Fruit fly (Drosophila melanogaster): ENCODE results near the gene CG31626.
A peak's percentile ranks its signal among the peaks of the same experiment; 100 is the strongest.

The CG31626 gene

DNA sequence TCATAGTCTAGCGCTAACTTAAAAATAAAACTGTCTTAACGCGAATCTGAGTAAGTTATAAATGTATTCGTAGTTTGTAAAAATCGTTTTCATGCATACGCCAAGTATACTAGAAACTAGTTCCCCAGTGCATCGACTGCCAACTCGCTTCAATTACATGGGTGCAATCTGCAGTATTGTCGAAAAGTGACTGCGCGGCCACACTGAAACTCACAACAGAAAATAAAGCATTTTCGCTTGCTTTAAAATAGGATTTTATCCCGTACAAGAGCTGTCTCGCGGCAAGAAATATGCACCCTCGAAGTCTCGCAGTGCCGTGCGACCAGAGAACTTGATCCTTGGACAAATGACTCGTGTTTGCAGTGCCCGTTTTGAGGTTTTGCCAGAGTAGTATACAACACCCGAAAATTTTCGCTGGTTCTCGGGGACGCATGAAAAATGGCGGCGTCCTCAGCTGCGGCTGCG is 15.4 kb downstream of the CG31626 start, which contains the start of gene CG8677 (continued):
- TF ChIP-seq Chrac-16 (GFP tag; optimal IDR thresholded peaks at IDR 0.05) (no peak), eve (GFP tag; optimal IDR thresholded peaks at IDR 0.05) (no peak), tio (GFP tag; optimal IDR thresholded peaks at IDR 0.05) (no peak), nau (GFP tag; optimal IDR thresholded peaks at IDR 0.05) (no peak), CG42726 (GFP tag; IDR thresholded peaks at IDR 0.05; ENCODE audit: partially characterized antibody) (no peak), Adf1 (GFP tag; IDR thresholded peaks at IDR 0.05) (no peak), CG13424 (tag; optimal IDR thresholded peaks at IDR 0.05) (peak; percentile 12), CG30431 (GFP tag; optimal IDR thresholded peaks at IDR 0.05) (no peak), amos (GFP tag; IDR thresholded peaks at IDR 0.05; ENCODE audit: partially characterized antibody) (peak; percentile 46; the same call in 1 of the 2 replicates), Optix (GFP tag; IDR thresholded peaks at IDR 0.05) (no peak), Hr39 (optimal IDR thresholded peaks at IDR 0.05) (no peak), oc (tag; optimal IDR thresholded peaks at IDR 0.05) (no peak), CG14014 (GFP tag; IDR thresholded peaks at IDR 0.05) (0 out of 2 replicates have a peak, but pooled peaks have one; percentile 20), Doc3 (GFP tag; IDR thresholded peaks at IDR 0.05; ENCODE audit: partially characterized antibody) (no peak), ara (GFP tag; IDR thresholded peaks at IDR 0.05) (0 out of 2 replicates have a peak, but pooled peaks have one; percentile 13), gro (GFP tag; optimal IDR thresholded peaks at IDR 0.05) (no peak), grn (GFP tag; optimal IDR thresholded peaks at IDR 0.05) (no peak), CG7372 (GFP tag; IDR thresholded peaks at IDR 0.05) (no peak), CG12219 (GFP tag; optimal IDR thresholded peaks at IDR 0.05) (no peak), CG14710 (tag; optimal IDR thresholded peaks at IDR 0.05) (peak; percentile 47), CG17359 (tag; optimal IDR thresholded peaks at IDR 0.05) (no peak), slou (GFP tag; optimal IDR thresholded peaks at IDR 0.05) (no peak), Deaf1 (tag; optimal IDR thresholded peaks at IDR 0.05) (no peak), chn (GFP tag; optimal IDR thresholded peaks at IDR 0.05) (no peak), CG17912 (GFP tag; optimal IDR thresholded peaks at IDR 0.05) (no peak), CG10274 (GFP tag; optimal IDR thresholded peaks at IDR 0.05) (no peak), bowl (GFP tag; IDR thresholded peaks at IDR 0.05) (no peak), mirr (GFP tag; optimal IDR thresholded peaks at IDR 0.05) (no peak), CG8388 (GFP tag; optimal IDR thresholded peaks at IDR 0.05) (no peak), CTCF (GFP tag; optimal IDR thresholded peaks at IDR 0.05) (peak; percentile 2), CG2120 (GFP tag; optimal IDR thresholded peaks at IDR 0.05) (no peak), lbe (GFP tag; optimal IDR thresholded peaks at IDR 0.05) (no peak), Sox102F (GFP tag; optimal IDR thresholded peaks at IDR 0.05) (no peak), cas (GFP tag; IDR thresholded peaks at IDR 0.05) (no peak), lov (optimal IDR thresholded peaks at IDR 0.05) (no peak), lov (GFP tag; IDR thresholded peaks at IDR 0.05) (no peak), D (optimal IDR thresholded peaks at IDR 0.05) (no peak), D (GFP tag; optimal IDR thresholded peaks at IDR 0.05) (no peak), lilli (GFP tag; optimal IDR thresholded peaks at IDR 0.05) (no peak), crol (GFP tag; IDR thresholded peaks at IDR 0.05) (no peak), Mes4 (GFP tag; optimal IDR thresholded peaks at IDR 0.05) (no peak), CG6791 (GFP tag; IDR thresholded peaks at IDR 0.05; ENCODE audit: partially characterized antibody) (peak; percentile 51; the same call in 2 of the 3 replicates), Neu2 (GFP tag; optimal IDR thresholded peaks at IDR 0.05; ENCODE audit: borderline replicate concordance) (no peak), Blimp-1 (GFP tag; optimal IDR thresholded peaks at IDR 0.05) (no peak), TFAM (GFP tag; optimal IDR thresholded peaks at IDR 0.05) (no peak), p53 (GFP tag; optimal IDR thresholded peaks at IDR 0.05) (peak; percentile 11), Lim3 (GFP tag; IDR thresholded peaks at IDR 0.05) (no peak), Lpt (GFP tag; optimal IDR thresholded peaks at IDR 0.05) (no peak), CG12769 (tag; optimal IDR thresholded peaks at IDR 0.05) (no peak), Hr78 (GFP tag; optimal IDR thresholded peaks at IDR 0.05) (no peak), CG1792 (GFP tag; optimal IDR thresholded peaks at IDR 0.05) (no peak), CG43689 (GFP tag; IDR thresholded peaks at IDR 0.05) (no peak), CG18619 (GFP tag; optimal IDR thresholded peaks at IDR 0.05) (no peak)

All from whole organism, embryonic.